Worm (Caenorhabditis elegans) whole organism, L4 larva: ENCODE results near the gene dyla-1.
A peak's percentile ranks its signal among the peaks of the same experiment; 100 is the strongest.

Experiments
- D1046.2 ChIP-seq: fragments of 200-800 bp; sonication (Bioruptor generic); IDR thresholded peaks from 2 replicates; pipeline ENCODE4 v1.3.6; 2022; ENCODE audit warnings: missing genetic modification characterization, missing compliant biosample characterization
- F44E2.7 ChIP-seq: fragments of 200-800 bp; sonication (Bioruptor generic); IDR thresholded peaks from 2 replicates; pipeline ENCODE4 v2.1.2; 2022; ENCODE audit warnings: missing genetic modification characterization, missing compliant biosample characterization
- R02D3.7 ChIP-seq: fragments of 150-350 bp; sonication (generic microtip); optimal IDR thresholded peaks from 3 replicates; lab custom pipeline; 2014; ENCODE audit warnings: missing biosample characterization, missing genetic modification characterization
- T26A8.4 ChIP-seq: fragments of 200-800 bp; sonication (Bioruptor generic); IDR thresholded peaks from 2 replicates; pipeline ENCODE4 v1.3.6; 2022; ENCODE audit warnings: missing genetic modification characterization, missing compliant biosample characterization
- ZK337.2 ChIP-seq: fragments of 200-800 bp; sonication (Bioruptor generic); IDR thresholded peaks from 2 replicates; pipeline ENCODE4 v1.3.6; 2022; ENCODE audit warnings: missing genetic modification reagents, missing genetic modification characterization, missing compliant biosample characterization
- aha-1 ChIP-seq: fragments of 150-350 bp; peaks from one replicate; lab custom pipeline; 2014; ENCODE audit warnings: missing biosample characterization, missing genetic modification characterization
- ceh-20 ChIP-seq: fragments of 200-800 bp; sonication (Bioruptor generic); IDR thresholded peaks from 2 replicates; pipeline ENCODE4 v1.3.6; 2022; ENCODE audit warnings: missing genetic modification reagents, missing genetic modification characterization, missing compliant biosample characterization
- ceh-82 ChIP-seq: sonication (generic microtip); optimal IDR thresholded peaks from 2 replicates; lab custom pipeline; 2017; ENCODE audit warnings: missing biosample characterization, missing genetic modification characterization
- cey-2 ChIP-seq: sonication (generic microtip); optimal IDR thresholded peaks from 3 replicates; lab custom pipeline; 2017; ENCODE audit warnings: missing genetic modification characterization, mild to moderate bottlenecking, missing compliant biosample characterization, antibody characterized with exemption, borderline replicate concordance; ENCODE audit not compliant: insufficient read depth
- ctbp-1 ChIP-seq: fragments of 200-800 bp; sonication (Bioruptor generic); IDR thresholded peaks from 2 replicates; pipeline ENCODE4 v1.3.6; 2022; ENCODE audit warnings: missing genetic modification reagents, missing genetic modification characterization, missing compliant biosample characterization
- daf-16 ChIP-seq, 3 experiments: sonication (generic microtip); optimal IDR thresholded peaks; 2 replicates each; lab custom pipeline; 2016 to 2017; ENCODE audit warnings: missing genetic modification characterization in 3 of 3, missing genetic modification reagents in 3 of 3, mild to moderate bottlenecking in 2 of 3, missing compliant biosample characterization in 2 of 3, missing biosample characterization in 1 of 3, moderate library complexity in 1 of 3
- daf-8 ChIP-seq: fragments of 200-800 bp; sonication (Bioruptor generic); IDR thresholded peaks from 2 replicates; pipeline ENCODE4 v1.3.6; 2022; ENCODE audit warnings: missing genetic modification characterization, missing compliant biosample characterization
- dmd-6 ChIP-seq: fragments of 200-800 bp; sonication (Bioruptor generic); IDR thresholded peaks from 2 replicates; pipeline ENCODE4 v1.3.6; 2022; ENCODE audit warnings: missing genetic modification reagents, missing genetic modification characterization, missing compliant biosample characterization
- dmd-9 ChIP-seq: fragments of 200-800 bp; sonication (Bioruptor generic); IDR thresholded peaks from 2 replicates; pipeline ENCODE4 v1.3.6; 2022; ENCODE audit warnings: missing genetic modification reagents, missing genetic modification characterization, missing compliant biosample characterization
- duxl-1 ChIP-seq: sonication (generic microtip); optimal IDR thresholded peaks from 2 replicates; lab custom pipeline; 2016; ENCODE audit warnings: mild to moderate bottlenecking, missing genetic modification characterization, moderate library complexity, missing compliant biosample characterization; ENCODE audit not compliant: poor library complexity
- dve-1 ChIP-seq: sonication (generic microtip); optimal IDR thresholded peaks from 2 replicates; lab custom pipeline; 2017; ENCODE audit warnings: antibody characterized with exemption, mild to moderate bottlenecking, missing genetic modification characterization, missing compliant biosample characterization; ENCODE audit not compliant: insufficient read depth
- hif-1 ChIP-seq, 2 experiments: sonication (generic microtip); optimal IDR thresholded peaks; 2 replicates each; lab custom pipeline; 2016 to 2017; ENCODE audit warnings: missing compliant biosample characterization in 2 of 2, missing genetic modification characterization in 2 of 2, missing genetic modification reagents in 2 of 2, missing genotype in 2 of 2, mild to moderate bottlenecking in 1 of 2
- hlh-11 ChIP-seq: fragments of 200-800 bp; sonication (Bioruptor generic); optimal IDR thresholded peaks from 2 replicates; lab custom pipeline; 2018; ENCODE audit warnings: mild to moderate bottlenecking, missing genetic modification characterization, missing compliant biosample characterization
- hlh-30 ChIP-seq: sonication (generic microtip); optimal IDR thresholded peaks from 2 replicates; lab custom pipeline; 2017; ENCODE audit warnings: antibody characterized with exemption, mild to moderate bottlenecking, missing genetic modification characterization, missing compliant biosample characterization; ENCODE audit not compliant: insufficient read depth
- hmg-1.1 ChIP-seq: fragments of 200-800 bp; sonication (Bioruptor generic); IDR thresholded peaks from 2 replicates; pipeline ENCODE4 v1.3.6; 2022; ENCODE audit warnings: missing genetic modification reagents, missing genetic modification characterization, missing compliant biosample characterization
- jun-1 ChIP-seq: fragments of 150-350 bp; optimal IDR thresholded peaks from 2 replicates; lab custom pipeline; 2014; ENCODE audit warnings: missing biosample characterization, missing genetic modification reagents, missing genetic modification characterization
- lin-1 ChIP-seq: fragments of 200-800 bp; sonication (Bioruptor generic); IDR thresholded peaks from 2 replicates; pipeline ENCODE4 v1.3.6; 2022; ENCODE audit warnings: missing genetic modification reagents, missing genetic modification characterization, missing compliant biosample characterization
- lin-13 ChIP-seq: fragments of 150-350 bp; optimal IDR thresholded peaks from 2 replicates; lab custom pipeline; 2014; ENCODE audit warnings: missing biosample characterization, missing genetic modification reagents, missing genetic modification characterization
- lin-39 ChIP-seq: fragments of 150-350 bp; optimal IDR thresholded peaks from 2 replicates; lab custom pipeline; 2014; ENCODE audit warnings: missing biosample characterization, missing genetic modification reagents, missing genetic modification characterization
- mdl-1 ChIP-seq, 2 experiments: fragments of 150-350 bp in 1 of 2; sonication (generic microtip) in 1 of 2; optimal IDR thresholded peaks; 2 replicates each; lab custom pipeline; 2014 to 2017; ENCODE audit warnings: missing biosample characterization in 2 of 2, missing genetic modification characterization in 2 of 2
- mdt-29 ChIP-seq: fragments of 200-800 bp; sonication (Bioruptor generic); IDR thresholded peaks from 2 replicates; pipeline ENCODE4 v1.3.6; 2022; ENCODE audit warnings: missing genetic modification reagents, missing genetic modification characterization, missing compliant biosample characterization
- mxl-3 ChIP-seq: fragments of 200-800 bp; sonication (Bioruptor generic); optimal IDR thresholded peaks from 2 replicates; lab custom pipeline; 2018; ENCODE audit warnings: mild to moderate bottlenecking, missing genetic modification characterization, missing compliant biosample characterization
- nhr-102 ChIP-seq: sonication (generic microtip); optimal IDR thresholded peaks from 2 replicates; lab custom pipeline; 2016; ENCODE audit warnings: mild to moderate bottlenecking, missing genetic modification characterization, moderate library complexity, missing compliant biosample characterization
- nhr-11 ChIP-seq: fragments of 150-350 bp; optimal IDR thresholded peaks from 2 replicates; lab custom pipeline; 2014; ENCODE audit warnings: missing biosample characterization, missing genetic modification characterization
- nhr-25 ChIP-seq: sonication (generic microtip); optimal IDR thresholded peaks from 2 replicates; lab custom pipeline; 2017; ENCODE audit warnings: missing genetic modification characterization, mild to moderate bottlenecking, missing compliant biosample characterization, antibody characterized with exemption, moderate library complexity, borderline replicate concordance; ENCODE audit not compliant: insufficient read depth
- nhr-28 ChIP-seq: fragments of 150-350 bp; optimal IDR thresholded peaks from 2 replicates; lab custom pipeline; 2014; ENCODE audit warnings: missing biosample characterization, missing genetic modification characterization
- nhr-77 ChIP-seq: fragments of 150-350 bp; optimal IDR thresholded peaks from 2 replicates; lab custom pipeline; 2014; ENCODE audit warnings: missing biosample characterization, missing genetic modification characterization
- pha-4 ChIP-seq, 2 experiments: fragments of 150-350 bp in 1 of 2; fragments of 200-800 bp in 1 of 2; sonication (Bioruptor generic) in 1 of 2; IDR thresholded peaks in 1 of 2; optimal IDR thresholded peaks in 1 of 2; 2 replicates each; pipeline versions ENCODE4 v1.3.6 to Lab custom; 2014 to 2022; ENCODE audit warnings: missing genetic modification characterization in 2 of 2, missing genetic modification reagents in 2 of 2, missing biosample characterization in 1 of 2, missing compliant biosample characterization in 1 of 2
- pqm-1 ChIP-seq: sonication (generic microtip); optimal IDR thresholded peaks from 2 replicates; lab custom pipeline; 2017; ENCODE audit warnings: missing biosample characterization, missing genetic modification characterization
- rbr-2 ChIP-seq: sonication (generic microtip); optimal IDR thresholded peaks from 2 replicates; lab custom pipeline; 2016; ENCODE audit warnings: missing genotype, missing genetic modification characterization, missing compliant biosample characterization
- saeg-2 ChIP-seq: fragments of 200-800 bp; sonication (Bioruptor generic); IDR thresholded peaks from 2 replicates; pipeline ENCODE4 v1.3.6; 2022; ENCODE audit warnings: missing genetic modification reagents, missing genetic modification characterization, missing compliant biosample characterization
- tag-97 ChIP-seq: fragments of 200-800 bp; sonication (Bioruptor generic); IDR thresholded peaks from 2 replicates; pipeline ENCODE4 v1.3.6; 2022; ENCODE audit warnings: missing genetic modification characterization, missing compliant biosample characterization
- unc-39 ChIP-seq: sonication (generic microtip); optimal IDR thresholded peaks from 2 replicates; lab custom pipeline; 2017; ENCODE audit warnings: missing biosample characterization, missing genetic modification characterization
- unc-62 ChIP-seq, 3 experiments: fragments of 150-350 bp in 1 of 3; sonication (generic microtip); optimal IDR thresholded peaks in 2 of 3; peaks in 1 of 3; 1 replicate in 1 of 3; 2 replicates in 2 of 3; lab custom pipeline; 2014 to 2017; ENCODE audit warnings: missing biosample characterization in 3 of 3, missing genetic modification characterization in 3 of 3, missing genetic modification reagents in 3 of 3, missing genotype in 1 of 3
- vab-7 ChIP-seq: fragments of 200-800 bp; sonication (Bioruptor generic); IDR thresholded peaks from 2 replicates; pipeline ENCODE4 v1.3.6; 2022; ENCODE audit warnings: missing genetic modification reagents, missing genetic modification characterization, missing compliant biosample characterization
- zfp-3 ChIP-seq: fragments of 200-800 bp; sonication (Bioruptor generic); conservative IDR thresholded peaks from 2 replicates; pipeline ENCODE4 v1.3.6; 2022; ENCODE audit warnings: missing genetic modification reagents, missing genetic modification characterization, missing compliant biosample characterization
- zip-2 ChIP-seq: fragments of 150-350 bp; optimal IDR thresholded peaks from 2 replicates; lab custom pipeline; 2014; ENCODE audit warnings: missing biosample characterization, missing genetic modification characterization

dyla-1 gene

DNA sequence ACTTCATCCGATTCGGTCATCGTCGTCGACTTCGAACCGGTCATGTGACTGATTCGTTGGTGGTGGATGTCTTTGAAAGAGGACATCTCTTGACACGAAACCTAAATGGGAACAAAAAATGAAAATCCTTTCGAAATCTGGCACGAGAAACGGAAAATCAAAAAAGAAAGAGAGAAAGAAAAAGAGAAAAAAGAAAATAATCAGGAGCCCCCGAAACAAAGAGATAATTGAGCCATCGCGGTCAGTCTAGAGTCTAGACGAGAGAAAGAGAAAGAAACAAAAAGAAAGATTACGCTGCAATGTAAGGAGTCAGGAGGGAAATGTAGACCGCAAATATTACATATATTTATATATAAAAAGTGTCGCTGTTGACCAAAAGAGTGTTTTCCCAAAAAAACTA, 28.1 kb downstream of the dyla-1 start, which contains the start of gene aakg-2:
aakg-2 (minus strand) TSS at position 101 of the 400 bp plus-strand sequence.
- TF ChIP-seq aha-1 (peak; percentile 52), hlh-30 (tag; lab: Kevin White, UChicago) (peak; percentile 16), daf-16 (GFP tag; optimal IDR thresholded peaks at IDR 0.05; lab: Kevin White, UChicago) (no peak), daf-16 (tag; optimal IDR thresholded peaks at IDR 0.05; lab: Kevin White, UChicago) (peak; percentile 19), dmd-9 (no peak)

DNA sequence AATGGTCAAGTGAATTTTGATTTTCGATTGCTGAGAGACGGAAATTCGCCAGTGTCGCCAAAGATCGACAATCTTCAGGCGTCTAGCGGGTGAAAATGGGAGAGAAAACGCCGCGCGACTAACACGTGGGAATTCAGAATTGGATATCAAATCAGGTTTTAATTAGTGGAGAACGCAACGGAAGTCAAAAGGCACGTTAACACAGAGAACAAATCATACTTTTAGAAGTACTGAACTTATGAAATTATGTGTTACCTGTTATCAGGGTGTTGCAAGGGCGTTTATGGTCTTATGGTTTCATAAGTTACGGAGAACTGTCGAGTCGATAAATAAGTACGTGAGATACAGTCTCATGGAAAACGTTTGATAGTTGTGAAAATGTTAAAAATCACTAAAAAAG, 30.5 kb downstream of the dyla-1 start:
- TF ChIP-seq nhr-77 (tag; lab: Kevin White, UChicago) (peak; percentile 39), R02D3.7 (tag; lab: Kevin White, UChicago) (no peak), duxl-1 (no peak), pqm-1 (peak; percentile 59), mdl-1 (tag; optimal IDR thresholded peaks at IDR 0.05; lab: Kevin White, UChicago) (peak in 1 of 2 experiments; percentile 63), mxl-3 (GFP tag; lab: Kevin White, UChicago) (peak; percentile 97), saeg-2 (GFP tag; lab: Robert Waterston, UW) (no peak), hlh-30 (tag; lab: Kevin White, UChicago) (peak; percentile 73), nhr-28 (peak; percentile 71), daf-16 (GFP tag; optimal IDR thresholded peaks at IDR 0.05; lab: Kevin White, UChicago) (no peak), daf-16 (tag; optimal IDR thresholded peaks at IDR 0.05; lab: Kevin White, UChicago) (peak; percentile 82), lin-13 (GFP tag; lab: Kevin White, UChicago) (no peak), dmd-6 (GFP tag; lab: Robert Waterston, UW) (peak; percentile 68), unc-62 (GFP tag; optimal IDR thresholded peaks at IDR 0.05 in 1 of 2; lab: Kevin White, UChicago) (peak in 1 of 2 experiments; percentile 89), unc-62 (tag; optimal IDR thresholded peaks at IDR 0.05; lab: Kevin White, UChicago) (no peak), hlh-11 (tag; lab: Kevin White, UChicago) (peak; percentile 54)
- TF ChIP-seq, all 104 proteins: peak for 10

DNA sequence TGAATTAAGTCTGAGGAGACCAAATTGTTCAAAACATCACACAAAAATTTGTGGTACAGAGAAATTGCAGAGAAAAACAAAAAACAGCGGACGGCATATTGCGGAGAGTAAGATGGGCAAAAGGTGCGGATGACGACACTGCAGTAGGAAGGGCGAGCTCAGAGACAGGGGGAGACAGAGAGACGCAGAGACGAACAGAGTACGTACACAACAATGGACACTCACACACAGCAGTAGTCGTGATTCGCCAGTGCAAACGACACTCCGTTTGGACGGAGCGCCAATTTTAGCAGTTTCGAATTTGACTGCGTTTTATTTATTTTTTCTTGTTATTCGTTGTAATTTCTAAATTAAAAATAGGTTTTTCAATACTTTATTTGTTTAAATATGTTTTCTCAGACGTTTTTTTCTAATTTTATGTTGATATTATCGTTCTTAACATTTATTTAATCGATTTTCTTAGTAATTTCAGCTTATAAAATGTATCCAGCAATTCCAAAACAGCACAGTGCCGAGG, 31.7 kb downstream of the dyla-1 start, which contains the start of gene T20F7.1:
T20F7.1 (plus strand) TSS at position 467 of the 517 bp plus-strand sequence.
- no peak for TF ChIP-seq zfp-3 (GFP tag; lab: Robert Waterston, UW)
- TF ChIP-seq nhr-11 (tag; lab: Kevin White, UChicago), result peak; percentile 44
- TF ChIP-seq dve-1 (tag; lab: Kevin White, UChicago), result no peak
- TF ChIP-seq pha-4 (GFP tag; IDR thresholded peaks at IDR 0.05; lab: Robert Waterston, UW), result no peak
- TF ChIP-seq pha-4 (tag; optimal IDR thresholded peaks at IDR 0.05; lab: Kevin White, UChicago), result peak; percentile 30
- TF ChIP-seq unc-62 (GFP tag; optimal IDR thresholded peaks at IDR 0.05 in 1 of 2; lab: Kevin White, UChicago), result peak in 1 of 2 experiments; percentile 17
- TF ChIP-seq unc-62 (tag; optimal IDR thresholded peaks at IDR 0.05; lab: Kevin White, UChicago), result no peak
- 0 out of 2 replicates have a peak, but pooled peaks have one; percentile 24 for TF ChIP-seq T26A8.4 (GFP tag; lab: Robert Waterston, UW)
- TF ChIP-seq ZK337.2 (GFP tag; lab: Robert Waterston, UW), result no peak
- peak; percentile 6 for TF ChIP-seq nhr-102 (tag; lab: Kevin White, UChicago)
- TF ChIP-seq cey-2 (tag; lab: Kevin White, UChicago), result no peak
- TF ChIP-seq zip-2 (tag; lab: Kevin White, UChicago), result no peak
- TF ChIP-seq lin-1, result peak; percentile 38; the same call in 1 of the 2 replicates
- no peak for TF ChIP-seq tag-97 (GFP tag; lab: Robert Waterston, UW)
- no peak for TF ChIP-seq jun-1 (tag; lab: Kevin White, UChicago)
- no peak for TF ChIP-seq ctbp-1
- TF ChIP-seq daf-16 (GFP tag; optimal IDR thresholded peaks at IDR 0.05; lab: Kevin White, UChicago), result peak in 1 of 2 experiments; percentile 87
- peak; percentile 84 for TF ChIP-seq daf-16 (tag; optimal IDR thresholded peaks at IDR 0.05; lab: Kevin White, UChicago)
- TF ChIP-seq nhr-28, result peak; percentile 60
- no peak for TF ChIP-seq lin-39 (tag; lab: Kevin White, UChicago)
- TF ChIP-seq ceh-20 (GFP tag; lab: Robert Waterston, UW), result 0 out of 2 replicates have a peak, but pooled peaks have one; percentile 56
- TF ChIP-seq nhr-25 (tag; lab: Kevin White, UChicago), result no peak
- no peak for TF ChIP-seq vab-7
- no peak for TF ChIP-seq D1046.2 (GFP tag; lab: Robert Waterston, UW)
- TF ChIP-seq nhr-77 (tag; lab: Kevin White, UChicago), result no peak
- TF ChIP-seq rbr-2 (tag; lab: Kevin White, UChicago), result peak; percentile 79
- no peak for TF ChIP-seq daf-8 (GFP tag; lab: Robert Waterston, UW)
- TF ChIP-seq mdl-1 (tag; optimal IDR thresholded peaks at IDR 0.05; lab: Kevin White, UChicago), result peak; percentile 21 to 67
- no peak for TF ChIP-seq duxl-1
- TF ChIP-seq ceh-82, result no peak
- no peak for TF ChIP-seq F44E2.7
- no peak for TF ChIP-seq unc-39 (tag; lab: Kevin White, UChicago)
- TF ChIP-seq hif-1 (tag; optimal IDR thresholded peaks at IDR 0.05; lab: Kevin White, UChicago), result no peak
- TF ChIP-seq mdt-29 (GFP tag; lab: Robert Waterston, UW), result no peak
- peak; percentile 90 for TF ChIP-seq hmg-1.1 (GFP tag; lab: Robert Waterston, UW)
